Worm (Caenorhabditis elegans) whole organism, mixed stage, embryonic: ENCODE measurements around the gene emre-1.

Source experiments
- cnd-1 ChIP-seq: fragments of 200-800 bp; sonication (Bioruptor generic); optimal IDR thresholded peaks from 2 replicates; lab custom pipeline; 2018; ENCODE audit warnings: mild to moderate bottlenecking, missing genetic modification characterization, missing compliant biosample characterization
- elt-1 ChIP-seq: sonication (generic microtip); optimal IDR thresholded peaks from 2 replicates; lab custom pipeline; 2017; ENCODE audit warnings: missing genetic modification characterization, mild to moderate bottlenecking, missing compliant biosample characterization, antibody characterized with exemption, moderate library complexity, borderline replicate concordance; ENCODE audit not compliant: insufficient read depth
- mab-5 ChIP-seq: fragments of 150-350 bp; optimal IDR thresholded peaks from 2 replicates; lab custom pipeline; 2014; ENCODE audit warnings: missing biosample characterization, missing genetic modification characterization
- nhr-12 ChIP-seq: fragments of 150-350 bp; optimal IDR thresholded peaks from 2 replicates; lab custom pipeline; 2014; ENCODE audit warnings: missing biosample characterization, missing genetic modification characterization
- tbx-8 ChIP-seq: fragments of 200-800 bp; sonication (Bioruptor generic); optimal IDR thresholded peaks from 2 replicates; lab custom pipeline; 2018; ENCODE audit warnings: mild to moderate bottlenecking, missing genetic modification characterization, moderate library complexity, missing compliant biosample characterization
- unc-39 ChIP-seq: fragments of 150-350 bp; optimal IDR thresholded peaks from 2 replicates; lab custom pipeline; 2014; ENCODE audit warnings: missing biosample characterization, missing genetic modification characterization

DNA sequence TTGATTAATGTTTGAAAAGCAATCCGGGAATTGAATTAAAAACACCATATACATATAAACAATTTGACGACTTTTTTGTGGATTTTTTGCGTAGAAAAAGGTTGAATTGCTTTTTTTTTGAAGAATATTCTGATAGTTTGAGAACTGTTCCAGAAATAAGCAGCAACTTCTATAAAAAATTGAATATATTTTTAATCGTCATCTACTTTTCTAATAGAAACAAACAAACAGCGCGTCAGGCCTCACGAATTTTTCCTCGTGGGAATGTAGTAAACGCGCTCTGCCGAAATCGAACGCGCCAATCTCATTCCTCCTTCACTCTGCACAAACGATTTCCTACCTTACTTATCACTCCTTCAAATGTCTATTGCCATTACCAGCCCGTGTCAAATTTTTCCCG is 15.2 kb upstream of the emre-1 start, which contains the start of gene rgs-11:
- TF ChIP-seq cnd-1 (tag; lab: Kevin White, UChicago) = no peak
- TF ChIP-seq nhr-12 (tag; lab: Kevin White, UChicago) = no peak
- no peak for TF ChIP-seq tbx-8
- no peak for TF ChIP-seq elt-1 (tag; lab: Kevin White, UChicago)
- TF ChIP-seq mab-5 (tag; lab: Kevin White, UChicago) = no peak
- TF ChIP-seq unc-39 = no peak
